Worm (Caenorhabditis elegans) whole organism, L1 larva: ENCODE results near the gene lmtr-2.

ENCODE experiments used
- C04F5.9 ChIP-seq: sonication (generic microtip); optimal IDR thresholded peaks from 2 replicates; lab custom pipeline; 2016; ENCODE audit warnings: missing genetic modification characterization, missing compliant biosample characterization
- C34B4.2 ChIP-seq: sonication (generic microtip); optimal IDR thresholded peaks from 2 replicates; lab custom pipeline; 2017; ENCODE audit warnings: mild to moderate bottlenecking, missing genetic modification characterization, missing compliant biosample characterization
- F16B12.6 ChIP-seq: fragments of 150-350 bp; optimal IDR thresholded peaks from 2 replicates; lab custom pipeline; 2014; ENCODE audit warnings: missing biosample characterization, missing genetic modification characterization
- Y116A8C.19 ChIP-seq: sonication (generic microtip); optimal IDR thresholded peaks from 2 replicates; lab custom pipeline; 2016; ENCODE audit warnings: missing compliant biosample characterization, missing genetic modification characterization, borderline replicate concordance
- ama-1 ChIP-seq: fragments of 150-350 bp; optimal IDR thresholded peaks from 2 replicates; lab custom pipeline; 2014
- blmp-1 ChIP-seq: fragments of 150-350 bp; optimal IDR thresholded peaks from 2 replicates; lab custom pipeline; 2014; ENCODE audit warnings: missing biosample characterization, missing genetic modification characterization
- ceh-82 ChIP-seq, 3 experiments: fragments of 150-350 bp in 1 of 3; sonication (generic microtip) in 2 of 3; optimal IDR thresholded peaks; 2 replicates each; lab custom pipeline; 2014 to 2017; ENCODE audit warnings: missing biosample characterization in 3 of 3, missing genetic modification characterization in 3 of 3
- ces-1 ChIP-seq: fragments of 150-350 bp; optimal IDR thresholded peaks from 2 replicates; lab custom pipeline; 2014; ENCODE audit warnings: missing biosample characterization, missing genetic modification reagents, missing genetic modification characterization
- dsc-1 ChIP-seq: sonication (generic microtip); optimal IDR thresholded peaks from 2 replicates; lab custom pipeline; 2016; ENCODE audit warnings: mild to moderate bottlenecking, missing genetic modification characterization, missing compliant biosample characterization
- efl-1 ChIP-seq, 4 experiments: fragments of 150-350 bp; optimal IDR thresholded peaks in 3 of 4; peaks in 1 of 4; 1 replicate in 1 of 4; 2 replicates in 3 of 4; lab custom pipeline; 2014; ENCODE audit warnings: missing biosample characterization in 2 of 4, missing genetic modification characterization in 2 of 4, missing genetic modification reagents in 2 of 4
- efl-3 ChIP-seq: fragments of 200-800 bp; sonication (Bioruptor generic); optimal IDR thresholded peaks from 2 replicates; lab custom pipeline; 2018; ENCODE audit warnings: mild to moderate bottlenecking, missing genetic modification characterization, missing compliant biosample characterization
- egl-27 ChIP-seq, 2 experiments: fragments of 150-350 bp in 1 of 2; sonication (generic microtip); optimal IDR thresholded peaks; 3 replicates each; lab custom pipeline; 2017 to 2018; ENCODE audit warnings: missing biosample characterization in 2 of 2, missing genetic modification characterization in 2 of 2, missing genetic modification reagents in 2 of 2
- elt-2 ChIP-seq: sonication (generic microtip); optimal IDR thresholded peaks from 2 replicates; lab custom pipeline; 2016; ENCODE audit warnings: missing genetic modification characterization, mild to moderate bottlenecking, inconsistent platforms, missing compliant biosample characterization, missing genetic modification reagents
- ets-5 ChIP-seq: fragments of 200-800 bp; sonication (Bioruptor generic); IDR thresholded peaks from 2 replicates; pipeline ENCODE4 v1.3.6; 2022; ENCODE audit warnings: missing genetic modification characterization, missing compliant biosample characterization
- fkh-4 ChIP-seq: sonication (generic microtip); optimal IDR thresholded peaks from 2 replicates; lab custom pipeline; 2016; ENCODE audit warnings: missing compliant biosample characterization, missing genetic modification characterization, borderline replicate concordance
- grh-1 ChIP-seq: fragments of 200-800 bp; sonication (Bioruptor generic); IDR thresholded peaks from 2 replicates; pipeline ENCODE4 v1.3.6; 2022; ENCODE audit warnings: missing genetic modification reagents, missing genetic modification characterization, missing compliant biosample characterization
- hlh-17 ChIP-seq: fragments of 200-800 bp; sonication (Bioruptor generic); optimal IDR thresholded peaks from 2 replicates; lab custom pipeline; 2018; ENCODE audit warnings: missing genetic modification characterization, mild to moderate bottlenecking, missing compliant biosample characterization, moderate library complexity, borderline replicate concordance
- hpl-2 ChIP-seq: fragments of 150-350 bp; optimal IDR thresholded peaks from 2 replicates; lab custom pipeline; 2014; ENCODE audit warnings: missing biosample characterization, missing genetic modification reagents, missing genetic modification characterization
- irx-1 ChIP-seq: sonication (generic microtip); optimal IDR thresholded peaks from 2 replicates; lab custom pipeline; 2016; ENCODE audit warnings: missing genetic modification characterization, missing compliant biosample characterization
- jun-1 ChIP-seq: fragments of 150-350 bp; optimal IDR thresholded peaks from 2 replicates; lab custom pipeline; 2014; ENCODE audit warnings: missing biosample characterization, missing genetic modification reagents, missing genetic modification characterization
- lin-13 ChIP-seq: fragments of 150-350 bp; optimal IDR thresholded peaks from 2 replicates; lab custom pipeline; 2014; ENCODE audit warnings: missing biosample characterization, missing genetic modification reagents, missing genetic modification characterization
- lin-14 ChIP-seq: fragments of 200-800 bp; sonication (Bioruptor generic); optimal IDR thresholded peaks from 2 replicates; lab custom pipeline; 2018; ENCODE audit warnings: mild to moderate bottlenecking, missing genetic modification characterization, moderate library complexity, missing compliant biosample characterization
- lin-15B ChIP-seq: fragments of 150-350 bp; sonication (generic microtip); optimal IDR thresholded peaks from 3 replicates; lab custom pipeline; 2014; ENCODE audit warnings: missing biosample characterization, missing genetic modification characterization
- lin-39 ChIP-seq: fragments of 150-350 bp; optimal IDR thresholded peaks from 2 replicates; lab custom pipeline; 2014; ENCODE audit warnings: missing biosample characterization, missing genetic modification reagents, missing genetic modification characterization
- lsy-2 ChIP-seq, 2 experiments: fragments of 150-350 bp; optimal IDR thresholded peaks; 2 replicates each; lab custom pipeline; 2014; ENCODE audit warnings: missing biosample characterization in 2 of 2, missing genetic modification characterization in 2 of 2
- mep-1 ChIP-seq: fragments of 150-350 bp; optimal IDR thresholded peaks from 2 replicates; lab custom pipeline; 2014; ENCODE audit warnings: missing biosample characterization, missing genetic modification characterization
- nhr-11 ChIP-seq: fragments of 150-350 bp; optimal IDR thresholded peaks from 2 replicates; lab custom pipeline; 2014; ENCODE audit warnings: missing biosample characterization, missing genetic modification characterization
- nhr-19 ChIP-seq: fragments of 200-800 bp; sonication (Bioruptor generic); conservative IDR thresholded peaks from 2 replicates; pipeline ENCODE4 v1.3.6; 2022; ENCODE audit warnings: missing genetic modification characterization, missing compliant biosample characterization
- nhr-20 ChIP-seq: sonication (generic microtip); optimal IDR thresholded peaks from 2 replicates; lab custom pipeline; 2016; ENCODE audit warnings: mild to moderate bottlenecking, missing genetic modification characterization, missing compliant biosample characterization
- nhr-237 ChIP-seq: fragments of 150-350 bp; optimal IDR thresholded peaks from 2 replicates; lab custom pipeline; 2014; ENCODE audit warnings: missing biosample characterization, missing genetic modification characterization
- nhr-47 ChIP-seq: sonication (generic microtip); optimal IDR thresholded peaks from 2 replicates; lab custom pipeline; 2016; ENCODE audit warnings: mild to moderate bottlenecking, missing genetic modification characterization, moderate library complexity, missing compliant biosample characterization
- nhr-71 ChIP-seq: sonication (generic microtip); optimal IDR thresholded peaks from 2 replicates; lab custom pipeline; 2016; ENCODE audit warnings: mild to moderate bottlenecking, missing genetic modification characterization, moderate library complexity, missing compliant biosample characterization
- nhr-76 ChIP-seq: sonication (generic microtip); optimal IDR thresholded peaks from 2 replicates; lab custom pipeline; 2017; ENCODE audit warnings: missing biosample characterization, missing genetic modification characterization
- nhr-77 ChIP-seq: fragments of 150-350 bp; optimal IDR thresholded peaks from 2 replicates; lab custom pipeline; 2014; ENCODE audit warnings: missing biosample characterization, missing genetic modification characterization
- nhr-84 ChIP-seq: sonication (generic microtip); optimal IDR thresholded peaks from 2 replicates; lab custom pipeline; 2017; ENCODE audit warnings: missing biosample characterization, missing genetic modification characterization
- nhr-85 ChIP-seq: sonication (generic microtip); peaks from one replicate; lab custom pipeline; 2016; ENCODE audit warnings: missing genetic modification characterization, inconsistent platforms, missing compliant biosample characterization
- nhr-90 ChIP-seq: sonication (generic microtip); optimal IDR thresholded peaks from 2 replicates; lab custom pipeline; 2016; ENCODE audit warnings: mild to moderate bottlenecking, missing genetic modification characterization, missing compliant biosample characterization; ENCODE audit not compliant: poor library complexity
- skn-1 ChIP-seq: fragments of 150-350 bp; optimal IDR thresholded peaks from 2 replicates; lab custom pipeline; 2014; ENCODE audit warnings: missing biosample characterization, missing genetic modification characterization
- snpc-4 ChIP-seq: fragments of 150-350 bp; optimal IDR thresholded peaks from 2 replicates; lab custom pipeline; 2014; ENCODE audit warnings: missing biosample characterization, missing genetic modification characterization
- snu-23 ChIP-seq: sonication (generic microtip); optimal IDR thresholded peaks from 2 replicates; lab custom pipeline; 2016; ENCODE audit warnings: missing genetic modification characterization, missing compliant biosample characterization
- sox-4 ChIP-seq: sonication (generic microtip); optimal IDR thresholded peaks from 2 replicates; lab custom pipeline; 2016; ENCODE audit warnings: missing genetic modification characterization, missing compliant biosample characterization
- tbx-2 ChIP-seq: sonication (generic microtip); optimal IDR thresholded peaks from 2 replicates; lab custom pipeline; 2016; ENCODE audit warnings: missing genetic modification characterization, missing compliant biosample characterization
- unc-30 ChIP-seq: sonication (generic microtip); optimal IDR thresholded peaks from 2 replicates; lab custom pipeline; 2017; ENCODE audit warnings: missing biosample characterization, missing genetic modification characterization
- unc-98 ChIP-seq: fragments of 200-800 bp; sonication (Bioruptor generic); IDR thresholded peaks from 2 replicates; pipeline ENCODE4 v1.3.6; 2022; ENCODE audit warnings: missing genetic modification characterization, missing compliant biosample characterization
- zag-1 ChIP-seq: fragments of 150-350 bp; optimal IDR thresholded peaks from 2 replicates; lab custom pipeline; 2014; ENCODE audit warnings: missing biosample characterization, missing genetic modification characterization
- ztf-11 ChIP-seq, 2 experiments: sonication (generic microtip); optimal IDR thresholded peaks; 2 replicates each; lab custom pipeline; 2016 to 2017; ENCODE audit warnings: missing genetic modification characterization in 2 of 2, missing biosample characterization in 1 of 2, missing compliant biosample characterization in 1 of 2
- ztf-4 ChIP-seq: fragments of 150-350 bp; optimal IDR thresholded peaks from 2 replicates; lab custom pipeline; 2014; ENCODE audit warnings: missing biosample characterization, missing genetic modification characterization

The lmtr-2 gene

ce11 chrV:8046706-8047105 lies 35.8 kb upstream of the lmtr-2 start, which contains the start of gene ZC513.3:
TSS of gene ZC513.3 (plus strand) at chrV:8047006.
- TF ChIP-seq tbx-2 (no peak), fkh-4 (tag; lab: Kevin White, UChicago) (no peak), nhr-71 (no peak), hlh-17 (GFP tag; lab: Kevin White, UChicago) (no peak), unc-30 (tag; lab: Kevin White, UChicago) (no peak), lin-13 (GFP tag; lab: Kevin White, UChicago) (no peak), hpl-2 (GFP tag; lab: Kevin White, UChicago) (no peak), ama-1 (no peak), ets-5 (no peak), dsc-1 (tag; lab: Kevin White, UChicago) (no peak), unc-98 (GFP tag; lab: Robert Waterston, UW) (no peak)

ce11 chrV:8044957-8045356 lies 34.1 kb upstream of the lmtr-2 start:
- TF ChIP-seq hlh-17 (GFP tag; lab: Kevin White, UChicago) (no peak), mep-1 (peak; percentile 46), ama-1 (no peak), sox-4 (no peak), nhr-47 (tag; lab: Kevin White, UChicago) (no peak), nhr-90 (tag; lab: Kevin White, UChicago) (no peak), ztf-4 (tag; lab: Kevin White, UChicago) (no peak), lin-15B (tag; lab: Kevin White, UChicago) (no peak), nhr-84 (tag; lab: Kevin White, UChicago) (no peak), lsy-2 (tag; optimal IDR thresholded peaks at IDR 0.05; lab: Kevin White, UChicago) (no peak), nhr-76 (tag; lab: Kevin White, UChicago) (no peak), Y116A8C.19 (tag; lab: Kevin White, UChicago) (no peak), ceh-82 (tag; optimal IDR thresholded peaks at IDR 0.05; lab: Kevin White, UChicago) (no peak), snpc-4 (no peak), ces-1 (no peak), nhr-19 (no peak), nhr-237 (tag; lab: Kevin White, UChicago) (no peak), efl-1 (optimal IDR thresholded peaks at IDR 0.05; lab: Kevin White, UChicago) (no peak), efl-1 (GFP tag; optimal IDR thresholded peaks at IDR 0.05 in 1 of 2; lab: Kevin White, UChicago) (peak in 1 of 2 experiments; percentile 66), lin-14 (GFP tag; lab: Kevin White, UChicago) (peak; percentile 61), nhr-85 (tag; lab: Kevin White, UChicago) (peak; percentile 84), nhr-20 (peak; percentile 10), C04F5.9 (tag; lab: Kevin White, UChicago) (no peak), elt-2 (tag; lab: Kevin White, UChicago) (no peak), blmp-1 (tag; lab: Kevin White, UChicago) (peak; percentile 68), unc-98 (GFP tag; lab: Robert Waterston, UW) (no peak), skn-1 (tag; lab: Kevin White, UChicago) (no peak), nhr-77 (no peak), egl-27 (tag; optimal IDR thresholded peaks at IDR 0.05; lab: Kevin White, UChicago) (no peak), nhr-11 (tag; lab: Kevin White, UChicago) (no peak), F16B12.6 (tag; lab: Kevin White, UChicago) (no peak), irx-1 (tag; lab: Kevin White, UChicago) (no peak), ztf-11 (tag; optimal IDR thresholded peaks at IDR 0.05; lab: Kevin White, UChicago) (no peak), zag-1 (tag; lab: Kevin White, UChicago) (no peak), grh-1 (GFP tag; lab: Robert Waterston, UW) (0 out of 2 replicates have a peak, but pooled peaks have one; percentile 7), C34B4.2 (no peak), efl-3 (GFP tag; lab: Kevin White, UChicago) (no peak), jun-1 (tag; lab: Kevin White, UChicago) (no peak), snu-23 (peak; percentile 2), lin-39 (tag; lab: Kevin White, UChicago) (no peak), lin-13 (GFP tag; lab: Kevin White, UChicago) (no peak), fkh-4 (tag; lab: Kevin White, UChicago) (no peak)
